Fruit fly (Drosophila melanogaster) whole organism, pupa: ENCODE data around the gene eIF4E5.
A peak's percentile ranks its signal among the peaks of the same experiment; 100 is the strongest.

ENCODE experiments used
- CG10348 ChIP-seq: fragments of 200-800 bp; sonication (Bioruptor generic); IDR thresholded peaks from 2 replicates; pipeline ENCODE4 v1.3.6; 2022; ENCODE audit warnings: missing biosample characterization, missing genetic modification characterization
- CG12605 ChIP-seq: fragments of 200-800 bp; sonication (Bioruptor generic); IDR thresholded peaks from 2 replicates; pipeline ENCODE4 v1.3.6; 2022; ENCODE audit warnings: missing biosample characterization, missing genetic modification characterization
- CG13204 ChIP-seq: fragments of 200-800 bp; sonication (Bioruptor generic); optimal IDR thresholded peaks from 2 replicates; lab custom pipeline; 2018; ENCODE audit warnings: missing biosample characterization, mild to moderate bottlenecking, missing genetic modification characterization, moderate library complexity
- CG14655 ChIP-seq: fragments of 200-800 bp; sonication (Bioruptor generic); optimal IDR thresholded peaks from 3 replicates; lab custom pipeline; 2017; ENCODE audit warnings: mild to moderate bottlenecking, missing biosample characterization, missing genetic modification reagents, missing genetic modification characterization
- CG15710 ChIP-seq: fragments of 200-800 bp; sonication (Bioruptor generic); optimal IDR thresholded peaks from 2 replicates; lab custom pipeline; 2018; ENCODE audit warnings: missing biosample characterization, mild to moderate bottlenecking, missing genetic modification characterization, moderate library complexity
- D1 ChIP-seq: fragments of 200-800 bp; sonication (Bioruptor generic); optimal IDR thresholded peaks from 2 replicates; lab custom pipeline; 2018; ENCODE audit warnings: missing biosample characterization, mild to moderate bottlenecking, missing genetic modification characterization, moderate library complexity
- EcR ChIP-seq: fragments of 200-800 bp; sonication (Bioruptor generic); optimal IDR thresholded peaks from 3 replicates; lab custom pipeline; 2019; ENCODE audit warnings: missing biosample characterization, missing genetic modification characterization, mild to moderate bottlenecking, moderate library complexity, missing genetic modification reagents
- Ets98B ChIP-seq: fragments of 200-800 bp; sonication (Bioruptor generic); IDR thresholded peaks from 2 replicates; pipeline ENCODE4 v1.3.6; 2022; ENCODE audit warnings: missing biosample characterization, missing genetic modification characterization
- Snoo ChIP-seq: fragments of 200-800 bp; sonication (Bioruptor generic); optimal IDR thresholded peaks from 3 replicates; lab custom pipeline; 2017; ENCODE audit warnings: missing biosample characterization, mild to moderate bottlenecking, missing genetic modification characterization, inconsistent platforms
- rn ChIP-seq: fragments of 200-800 bp; sonication (Bioruptor generic); IDR thresholded peaks from 2 replicates; pipeline ENCODE4 v1.3.6; 2022; ENCODE audit warnings: missing biosample characterization, missing genetic modification characterization

DNA sequence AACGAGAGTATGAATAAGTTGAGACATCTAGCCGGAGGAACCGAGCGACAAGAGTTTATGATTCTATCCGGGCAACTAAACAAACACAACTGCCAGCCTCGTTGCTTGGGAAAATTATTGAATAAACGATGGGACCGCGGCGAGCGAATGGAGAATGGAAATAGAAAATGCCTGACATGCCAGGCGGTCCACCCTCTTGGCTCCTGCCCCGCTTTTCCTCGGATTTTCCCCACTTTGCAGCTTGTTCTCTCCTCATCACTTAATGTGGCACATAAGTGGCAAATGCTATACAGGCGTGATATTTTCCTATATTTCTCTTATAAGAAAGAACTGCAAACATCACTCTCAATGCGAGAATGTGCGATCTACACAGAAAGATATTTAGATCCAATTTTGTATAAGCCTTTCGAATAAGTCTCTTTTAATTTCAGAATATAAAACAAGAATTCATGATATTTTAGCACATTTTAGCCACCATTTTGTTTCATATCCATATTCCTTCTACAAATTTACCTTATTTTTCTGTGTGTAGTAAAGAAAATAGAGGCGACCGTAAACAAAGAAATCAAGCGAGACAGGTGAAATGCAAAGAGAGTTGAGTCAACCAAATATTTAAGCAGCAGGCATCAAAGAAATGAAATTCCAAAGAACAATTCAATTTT is 8.9 kb downstream of the eIF4E5 start:
- TF ChIP-seq CG10348 (GFP tag; lab: Robert Waterston, UW) (no peak), rn (GFP tag; lab: Robert Waterston, UW) (0 out of 2 replicates have a peak, but pooled peaks have one; percentile 14), CG13204 (GFP tag; lab: Kevin White, UChicago) (no peak), D1 (tag; lab: Kevin White, UChicago) (no peak), EcR (GFP tag; lab: Kevin White, UChicago) (no peak), Ets98B (peak; percentile 83), CG12605 (GFP tag; lab: Robert Waterston, UW) (peak; percentile 58; the same call in 1 of the 2 replicates), Snoo (no peak), CG15710 (no peak), CG14655 (GFP tag; lab: Kevin White, UChicago) (peak; percentile 82)
